Fruit fly (Drosophila melanogaster) whole organism, embryonic: ENCODE data around the gene CG43800.

ENCODE experiments used
- CG10959 ChIP-seq: fragments of 200-800 bp; sonication (Bioruptor generic); IDR thresholded peaks from 2 replicates; pipeline ENCODE4 v1.3.6; 2022; ENCODE audit warnings: missing biosample characterization, missing genetic modification characterization
- CG11504 ChIP-seq: fragments of 200-800 bp; sonication (Bioruptor generic); optimal IDR thresholded peaks from 3 replicates; lab custom pipeline; 2019; ENCODE audit warnings: missing biosample characterization, mild to moderate bottlenecking, missing genetic modification characterization, moderate library complexity
- CG13894 ChIP-seq: fragments of 200-800 bp; sonication (Bioruptor generic); optimal IDR thresholded peaks from 3 replicates; lab custom pipeline; 2018; ENCODE audit warnings: missing biosample characterization, mild to moderate bottlenecking, missing genetic modification characterization, moderate library complexity
- CG14050 ChIP-seq: fragments of 200-800 bp; sonication (Bioruptor generic); IDR thresholded peaks from 3 replicates; pipeline ENCODE4 v1.3.6; 2022; ENCODE audit warnings: missing biosample characterization, missing genetic modification characterization
- CG15601 ChIP-seq: fragments of 200-800 bp; sonication (Bioruptor generic); optimal IDR thresholded peaks from 3 replicates; lab custom pipeline; 2019; ENCODE audit warnings: missing biosample characterization, mild to moderate bottlenecking, missing genetic modification characterization, moderate library complexity
- CG15696 ChIP-seq: fragments of 200-800 bp; sonication (Bioruptor generic); optimal IDR thresholded peaks from 2 replicates; lab custom pipeline; 2019; ENCODE audit warnings: missing biosample characterization, mild to moderate bottlenecking, missing genetic modification characterization, moderate library complexity
- CG1602 ChIP-seq: fragments of 200-800 bp; sonication (Bioruptor generic); optimal IDR thresholded peaks from 3 replicates; lab custom pipeline; 2016; ENCODE audit warnings: missing biosample characterization, missing genetic modification characterization
- CG1792 ChIP-seq: fragments of 200-800 bp; sonication (Bioruptor generic); optimal IDR thresholded peaks from 2 replicates; lab custom pipeline; 2016; ENCODE audit warnings: missing biosample characterization, missing genetic modification characterization
- CG2712 ChIP-seq: fragments of 200-800 bp; optimal IDR thresholded peaks from 3 replicates; lab custom pipeline; 2019; ENCODE audit warnings: missing biosample characterization, mild to moderate bottlenecking, missing genetic modification characterization, moderate library complexity
- CG30431 ChIP-seq: fragments of 200-800 bp; sonication (Bioruptor generic); optimal IDR thresholded peaks from 2 replicates; lab custom pipeline; 2017; ENCODE audit warnings: missing biosample characterization, missing genetic modification characterization
- CG31441 ChIP-seq: fragments of 200-800 bp; sonication (Bioruptor generic); IDR thresholded peaks from 2 replicates; pipeline ENCODE4 v1.3.6; 2022; ENCODE audit warnings: missing biosample characterization, missing genetic modification characterization
- CG3163 ChIP-seq: fragments of 200-800 bp; sonication (Bioruptor generic); optimal IDR thresholded peaks from 3 replicates; lab custom pipeline; 2016; ENCODE audit warnings: missing biosample characterization, missing genetic modification characterization
- CG32772 ChIP-seq: fragments of 200-800 bp; sonication (Bioruptor generic); IDR thresholded peaks from 2 replicates; pipeline ENCODE4 v1.3.6; 2022; ENCODE audit warnings: missing biosample characterization, missing genetic modification characterization
- CG4617 ChIP-seq: fragments of 200-800 bp; sonication (Bioruptor generic); optimal IDR thresholded peaks from 3 replicates; lab custom pipeline; 2016; ENCODE audit warnings: missing biosample characterization, missing genetic modification characterization, borderline replicate concordance
- CG6689 ChIP-seq: fragments of 200-800 bp; sonication (Bioruptor generic); IDR thresholded peaks from 2 replicates; pipeline ENCODE4 v1.3.6; 2022; ENCODE audit warnings: missing biosample characterization, missing genetic modification characterization
- CG8089 ChIP-seq: fragments of 200-800 bp; sonication (Bioruptor generic); optimal IDR thresholded peaks from 3 replicates; lab custom pipeline; 2016; ENCODE audit warnings: missing biosample characterization, missing genetic modification characterization
- Chrac-16 ChIP-seq: fragments of 200-800 bp; sonication (Bioruptor generic); optimal IDR thresholded peaks from 3 replicates; lab custom pipeline; 2016; ENCODE audit warnings: missing biosample characterization, missing genetic modification characterization
- Drgx ChIP-seq: fragments of 200-800 bp; sonication (Bioruptor generic); IDR thresholded peaks from 2 replicates; pipeline ENCODE4 v1.3.6; 2022; ENCODE audit warnings: missing biosample characterization, missing genetic modification characterization
- Fer1 ChIP-seq: fragments of 200-800 bp; sonication (Bioruptor generic); optimal IDR thresholded peaks from 2 replicates; lab custom pipeline; 2017; ENCODE audit warnings: missing biosample characterization, mild to moderate bottlenecking, missing genetic modification characterization
- HmgD ChIP-seq: fragments of 200-800 bp; sonication (Bioruptor generic); optimal IDR thresholded peaks from 3 replicates; lab custom pipeline; 2016; ENCODE audit warnings: missing biosample characterization, missing genetic modification characterization
- Meics ChIP-seq: fragments of 200-800 bp; sonication (Bioruptor generic); optimal IDR thresholded peaks from 2 replicates; lab custom pipeline; 2017; ENCODE audit warnings: missing biosample characterization, mild to moderate bottlenecking, missing genetic modification characterization
- NfI ChIP-seq: fragments of 200-800 bp; sonication (Bioruptor generic); optimal IDR thresholded peaks from 3 replicates; lab custom pipeline; 2018; ENCODE audit warnings: missing biosample characterization, mild to moderate bottlenecking, missing genetic modification characterization, moderate library complexity
- Oaz ChIP-seq: fragments of 200-800 bp; sonication (Bioruptor generic); IDR thresholded peaks from 2 replicates; pipeline ENCODE4 v1.3.6; 2022; ENCODE audit warnings: missing biosample characterization, missing genetic modification characterization
- az2 ChIP-seq: fragments of 200-800 bp; sonication (Bioruptor generic); optimal IDR thresholded peaks from 3 replicates; lab custom pipeline; 2016; ENCODE audit warnings: missing biosample characterization, missing genetic modification characterization
- bigmax ChIP-seq: fragments of 200-800 bp; sonication (Bioruptor generic); optimal IDR thresholded peaks from 2 replicates; lab custom pipeline; 2018; ENCODE audit warnings: missing biosample characterization, mild to moderate bottlenecking, missing genetic modification characterization
- bsh ChIP-seq, 2 experiments: fragments of 200-800 bp; sonication (Bioruptor generic); optimal IDR thresholded peaks; 2 replicates each; lab custom pipeline; 2017 to 2018; ENCODE audit warnings: mild to moderate bottlenecking in 2 of 2, missing biosample characterization in 2 of 2, missing genetic modification characterization in 2 of 2, moderate library complexity in 1 of 2
- chn ChIP-seq: fragments of 200-800 bp; sonication (Bioruptor generic); optimal IDR thresholded peaks from 2 replicates; lab custom pipeline; 2016; ENCODE audit warnings: missing biosample characterization, missing genetic modification characterization
- dmrt11E ChIP-seq: fragments of 200-800 bp; sonication (Bioruptor generic); optimal IDR thresholded peaks from 3 replicates; lab custom pipeline; 2018; ENCODE audit warnings: missing biosample characterization, mild to moderate bottlenecking, missing genetic modification characterization, moderate library complexity
- eve ChIP-seq, 2 experiments: fragments of >200 bp; optimal IDR thresholded peaks; 2 replicates each; lab custom pipeline; 2017; ENCODE audit warnings: missing biosample characterization in 2 of 2, missing genetic modification characterization in 2 of 2
- eyg ChIP-seq: fragments of 200-800 bp; sonication (Bioruptor generic); optimal IDR thresholded peaks from 3 replicates; lab custom pipeline; 2016; ENCODE audit warnings: missing biosample characterization, missing genetic modification characterization
- fd102C ChIP-seq: fragments of 200-800 bp; sonication (Bioruptor generic); optimal IDR thresholded peaks from 2 replicates; lab custom pipeline; 2018; ENCODE audit warnings: missing biosample characterization, mild to moderate bottlenecking, missing genetic modification characterization, moderate library complexity
- kni ChIP-seq: fragments of 200-800 bp; sonication (Bioruptor generic); optimal IDR thresholded peaks from 3 replicates; lab custom pipeline; 2017; ENCODE audit warnings: mild to moderate bottlenecking, missing biosample characterization, missing genetic modification reagents, missing genetic modification characterization
- lab ChIP-seq: fragments of 200-800 bp; sonication (Bioruptor generic); optimal IDR thresholded peaks from 3 replicates; lab custom pipeline; 2017; ENCODE audit warnings: missing biosample characterization, missing genetic modification characterization, mild to moderate bottlenecking, moderate library complexity, missing genetic modification reagents
- lola ChIP-seq, 3 experiments: fragments of >200 bp in 2 of 3; fragments of 200-800 bp in 1 of 3; sonication (Bioruptor generic) in 1 of 3; optimal IDR thresholded peaks; 2 replicates each; lab custom pipeline; 2017 to 2019; ENCODE audit warnings: missing biosample characterization in 3 of 3, missing genetic modification characterization in 3 of 3, mild to moderate bottlenecking in 1 of 3, moderate library complexity in 1 of 3
- luna ChIP-seq: fragments of 200-800 bp; sonication (Bioruptor generic); optimal IDR thresholded peaks from 2 replicates; lab custom pipeline; 2016; ENCODE audit warnings: missing biosample characterization, missing genetic modification characterization
- nerfin-2 ChIP-seq: fragments of 200-800 bp; sonication (Bioruptor generic); IDR thresholded peaks from 2 replicates; pipeline ENCODE4 v1.3.6; 2022; ENCODE audit warnings: missing biosample characterization, missing genetic modification characterization; ENCODE audit not compliant: partially characterized antibody
- nmo ChIP-seq: fragments of 200-800 bp; sonication (Bioruptor generic); optimal IDR thresholded peaks from 2 replicates; lab custom pipeline; 2018; ENCODE audit warnings: missing biosample characterization, mild to moderate bottlenecking, missing genetic modification characterization, moderate library complexity
- pan ChIP-seq, 4 experiments: fragments of >200 bp in 3 of 4; fragments of 200-800 bp in 1 of 4; sonication (Bioruptor generic) in 1 of 4; optimal IDR thresholded peaks in 3 of 4; IDR thresholded peaks in 1 of 4; 2 replicates each; pipeline versions ENCODE4 v1.3.6 to Lab custom; 2017 to 2022; ENCODE audit warnings: missing biosample characterization in 2 of 4, missing genetic modification characterization in 2 of 4, mixed read lengths in 1 of 4
- pfk ChIP-seq: fragments of 200-800 bp; sonication (Bioruptor generic); optimal IDR thresholded peaks from 2 replicates; lab custom pipeline; 2018; ENCODE audit warnings: missing biosample characterization, mild to moderate bottlenecking, missing genetic modification characterization, moderate library complexity
- phol ChIP-seq: fragments of 200-800 bp; sonication (Bioruptor generic); optimal IDR thresholded peaks from 3 replicates; lab custom pipeline; 2018; ENCODE audit warnings: missing biosample characterization, mild to moderate bottlenecking, missing genetic modification characterization, moderate library complexity
- pros ChIP-seq: fragments of 200-800 bp; sonication (Bioruptor generic); optimal IDR thresholded peaks from 3 replicates; lab custom pipeline; 2019; ENCODE audit warnings: missing biosample characterization, mild to moderate bottlenecking, missing genetic modification characterization, moderate library complexity
- rib ChIP-seq: fragments of 200-800 bp; sonication (Bioruptor generic); IDR thresholded peaks from 2 replicates; pipeline ENCODE4 v1.3.6; 2022; ENCODE audit warnings: missing biosample characterization, missing genetic modification characterization
- sd ChIP-seq: fragments of 200-800 bp; sonication (Bioruptor generic); optimal IDR thresholded peaks from 3 replicates; lab custom pipeline; 2018; ENCODE audit warnings: missing biosample characterization, mild to moderate bottlenecking, missing genetic modification characterization, moderate library complexity
- sob ChIP-seq: fragments of 200-800 bp; sonication (Bioruptor generic); IDR thresholded peaks from 2 replicates; pipeline ENCODE4 v1.3.6; 2022; ENCODE audit warnings: missing biosample characterization, missing genetic modification characterization
- tll ChIP-seq, 2 experiments: fragments of 200-800 bp in 1 of 2; fragments of >200 bp in 1 of 2; sonication (Bioruptor generic) in 1 of 2; optimal IDR thresholded peaks; 2 replicates each; lab custom pipeline; 2017 to 2019; ENCODE audit warnings: missing biosample characterization in 2 of 2, missing genetic modification characterization in 2 of 2, mild to moderate bottlenecking in 1 of 2, moderate library complexity in 1 of 2
- zfh2 ChIP-seq: fragments of 200-800 bp; sonication (Bioruptor generic); optimal IDR thresholded peaks from 2 replicates; lab custom pipeline; 2016; ENCODE audit warnings: missing biosample characterization, missing genetic modification characterization

CG43800 gene

dm6 chr2L:7277017-7277416 lies 44.4 kb upstream of the CG43800 start, which contains the start of gene Wnt4 (continued):
- TF ChIP-seq lola (GFP tag; optimal IDR thresholded peaks at IDR 0.05; lab: Kevin White, UChicago): no peak
- TF ChIP-seq, all 482 proteins: peak for 74

dm6 chr2L:7272452-7272851 lies 39.8 kb upstream of the CG43800 start:
- TF ChIP-seq lab (GFP tag; lab: Kevin White, UChicago) (no peak), pros (GFP tag; lab: Kevin White, UChicago) (peak; percentile 95), CG13894 (peak; percentile 66), kni (GFP tag; lab: Kevin White, UChicago) (peak; percentile 43), tll (GFP tag; optimal IDR thresholded peaks at IDR 0.05; lab: Kevin White, UChicago) (peak in 1 of 2 experiments; percentile 15)
- TF ChIP-seq, all 482 proteins: peak for 4

- TF ChIP-seq sob (no peak), phol (tag; lab: Kevin White, UChicago) (peak; percentile 78), eyg (GFP tag; lab: Kevin White, UChicago) (no peak), pan (optimal IDR thresholded peaks at IDR 0.05; lab: Kevin White, UChicago) (no peak), pan (GFP tag; optimal IDR thresholded peaks at IDR 0.05 in 1 of 2, IDR thresholded peaks at IDR 0.05 in 1 of 2) (peak in 1 of 2 experiments; percentile 7), rib (no peak), CG6689 (GFP tag; lab: Robert Waterston, UW) (no peak), CG15696 (tag; lab: Kevin White, UChicago) (peak; percentile 59), eve (GFP tag; optimal IDR thresholded peaks at IDR 0.05; lab: Kevin White, UChicago) (peak in 1 of 2 experiments; percentile 53), CG14050 (no peak), Chrac-16 (GFP tag; lab: Kevin White, UChicago) (peak; percentile 51), CG2712 (tag; lab: Kevin White, UChicago) (peak; percentile 84), NfI (GFP tag; lab: Kevin White, UChicago) (no peak), CG8089 (no peak), CG1792 (GFP tag; lab: Kevin White, UChicago) (no peak), sd (tag; lab: Kevin White, UChicago) (no peak), zfh2 (GFP tag; lab: Kevin White, UChicago) (no peak), fd102C (GFP tag; lab: Kevin White, UChicago) (peak; percentile 10), CG31441 (GFP tag; lab: Robert Waterston, UW) (peak; percentile 68), Meics (GFP tag; lab: Kevin White, UChicago) (no peak), nmo (GFP tag; lab: Kevin White, UChicago) (peak; percentile 76), dmrt11E (tag; lab: Kevin White, UChicago) (peak; percentile 89), CG10959 (GFP tag; lab: Robert Waterston, UW) (peak; percentile 63), Drgx (GFP tag; lab: Robert Waterston, UW) (peak; percentile 41; the same call in 1 of the 2 replicates), az2 (peak; percentile 54), pfk (no peak), CG15601 (tag; lab: Kevin White, UChicago) (peak; percentile 63), HmgD (GFP tag; lab: Kevin White, UChicago) (no peak), Fer1 (no peak), CG11504 (peak; percentile 58), nerfin-2 (GFP tag; lab: Robert Waterston, UW) (no peak), CG3163 (no peak), CG32772 (GFP tag; lab: Robert Waterston, UW) (no peak), CG30431 (GFP tag; lab: Kevin White, UChicago) (no peak), Oaz (GFP tag; lab: Robert Waterston, UW) (no peak), bsh (GFP tag; optimal IDR thresholded peaks at IDR 0.05; lab: Kevin White, UChicago) (peak in 1 of 2 experiments; percentile 89), CG1602 (GFP tag; lab: Kevin White, UChicago) (peak; percentile 44), luna (GFP tag; lab: Kevin White, UChicago) (no peak), CG4617 (GFP tag; lab: Kevin White, UChicago) (no peak), bigmax (GFP tag; lab: Kevin White, UChicago) (no peak), chn (GFP tag; lab: Kevin White, UChicago) (peak; percentile 28)
These were observed 37.7 kb upstream of the CG43800 start for dm6 chr2L:7270270-7270669.
